Fruit fly (Drosophila melanogaster): ENCODE results near the gene CG9312.

Gene CG9312

DNA sequence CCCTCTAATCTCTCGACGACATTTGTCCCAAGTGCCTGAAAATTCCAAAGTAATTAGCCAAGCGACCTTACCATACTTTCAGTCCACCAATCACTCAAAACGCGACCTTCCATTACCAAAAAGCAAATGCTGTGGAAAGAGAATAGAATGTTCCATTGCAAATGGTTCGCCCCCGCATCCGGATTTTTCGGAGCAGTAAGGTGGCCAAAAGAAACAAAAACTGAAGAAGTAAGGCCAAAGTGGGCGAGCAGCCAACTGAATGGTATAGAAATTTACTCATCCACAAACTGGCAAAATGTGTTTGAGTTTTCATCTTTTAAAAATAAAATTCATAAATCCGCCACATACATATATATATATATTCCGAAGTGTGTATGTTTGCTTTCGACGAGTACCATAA is 7.8 kb downstream of the CG9312 start:
- no peak for TF ChIP-seq noc (tag; optimal IDR thresholded peaks at IDR 0.05)

dm6 chr3R:13779241-13779683 is 13.7 kb downstream of the CG9312 start, which contains the start of the genes CG42375 and CG9288:
CG42375 (plus strand) TSS chr3R:13779624.
CG9288 (plus strand) TSS chr3R:13779624.
- TF ChIP-seq noc (tag; optimal IDR thresholded peaks at IDR 0.05) = no peak

dm6 chr3R:13780769-13781168 is 15.2 kb downstream of the CG9312 start, which contains the start of gene CG9286:
CG9286 (plus strand) TSS chr3R:13780964.
- TF ChIP-seq noc (tag; optimal IDR thresholded peaks at IDR 0.05) = no peak

DNA sequence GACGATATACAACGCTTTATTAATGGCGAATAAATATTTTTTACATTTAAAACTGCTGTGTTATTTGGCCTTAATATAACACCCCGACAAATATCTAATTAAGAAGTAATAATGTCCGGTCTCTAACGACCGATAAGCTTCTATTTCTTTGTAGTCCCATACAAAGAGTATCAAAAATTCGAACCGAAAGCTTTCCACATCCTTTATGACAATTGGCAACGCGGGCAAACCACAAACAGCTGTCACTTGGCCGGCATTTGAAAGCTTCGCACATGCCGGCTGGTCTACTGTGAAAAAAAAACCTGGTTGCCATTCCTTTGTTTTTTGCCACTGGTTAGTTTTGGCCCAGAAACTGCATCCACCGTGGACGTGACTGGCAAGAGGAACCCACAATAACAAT is 16.5 kb downstream of the CG9312 start, which contains the start of gene Dip-B:
Dip-B (plus strand) TSS at position 254 of the 400 bp plus-strand sequence.
- no peak for TF ChIP-seq noc (tag; optimal IDR thresholded peaks at IDR 0.05)

DNA sequence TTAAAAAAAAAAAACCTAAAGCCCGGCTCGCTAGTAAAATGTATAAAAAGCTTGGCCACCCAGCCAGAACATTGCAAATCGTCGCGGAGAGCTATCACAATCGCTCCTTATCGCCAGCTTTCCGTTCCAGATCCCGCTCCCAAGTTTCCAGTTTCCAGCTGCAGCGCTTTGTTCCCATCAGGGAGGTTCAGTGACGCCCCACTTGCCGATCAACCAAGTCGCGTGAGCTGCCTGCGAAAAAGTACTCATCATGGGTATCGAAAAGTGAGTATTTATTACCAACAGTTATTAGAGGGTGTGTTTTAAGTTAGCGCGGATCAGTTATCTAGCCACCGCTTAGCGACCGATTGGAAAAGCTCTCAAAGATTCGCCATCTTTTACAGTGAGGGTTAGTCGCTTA is 17.0 kb downstream of the CG9312 start:
- TF ChIP-seq noc (tag; optimal IDR thresholded peaks at IDR 0.05) = no peak

- no peak for TF ChIP-seq noc (tag; optimal IDR thresholded peaks at IDR 0.05)
These were observed 17.8 kb downstream of the CG9312 start for dm6 chr3R:13783397-13783796.

- no peak for TF ChIP-seq noc (tag; optimal IDR thresholded peaks at IDR 0.05)
These were observed 20.3 kb downstream of the CG9312 start for dm6 chr3R:13785895-13786294.

dm6 chr3R:13788224-13788623 is 22.7 kb downstream of the CG9312 start:
- TF ChIP-seq noc (tag; optimal IDR thresholded peaks at IDR 0.05) = no peak

- no peak for TF ChIP-seq noc (tag; optimal IDR thresholded peaks at IDR 0.05)
These were observed 23.1 kb downstream of the CG9312 start for dm6 chr3R:13788672-13789071.

dm6 chr3R:13789617-13790277 is 24.2 kb downstream of the CG9312 start:
- no peak for TF ChIP-seq noc (tag; optimal IDR thresholded peaks at IDR 0.05)

DNA sequence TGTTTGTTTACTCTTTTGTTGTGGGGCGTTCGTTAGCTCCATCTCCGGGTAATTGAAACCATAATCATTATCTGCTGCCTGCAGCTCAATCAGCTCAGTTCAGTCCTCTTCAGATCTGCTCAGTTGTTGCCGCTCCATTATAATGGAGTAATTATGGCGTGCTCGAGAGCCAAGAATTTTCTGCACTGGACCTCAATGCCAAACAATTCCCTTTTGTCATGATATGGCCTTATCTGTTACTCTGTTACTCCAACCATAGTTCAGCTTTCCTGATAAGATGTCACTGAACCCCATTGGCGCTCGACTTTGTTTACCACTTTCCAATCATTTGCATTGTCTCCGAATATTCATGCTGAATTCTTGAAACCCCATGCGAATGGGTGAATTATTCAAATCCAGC is 25.3 kb downstream of the CG9312 start:
- TF ChIP-seq noc (tag; optimal IDR thresholded peaks at IDR 0.05) = no peak

DNA sequence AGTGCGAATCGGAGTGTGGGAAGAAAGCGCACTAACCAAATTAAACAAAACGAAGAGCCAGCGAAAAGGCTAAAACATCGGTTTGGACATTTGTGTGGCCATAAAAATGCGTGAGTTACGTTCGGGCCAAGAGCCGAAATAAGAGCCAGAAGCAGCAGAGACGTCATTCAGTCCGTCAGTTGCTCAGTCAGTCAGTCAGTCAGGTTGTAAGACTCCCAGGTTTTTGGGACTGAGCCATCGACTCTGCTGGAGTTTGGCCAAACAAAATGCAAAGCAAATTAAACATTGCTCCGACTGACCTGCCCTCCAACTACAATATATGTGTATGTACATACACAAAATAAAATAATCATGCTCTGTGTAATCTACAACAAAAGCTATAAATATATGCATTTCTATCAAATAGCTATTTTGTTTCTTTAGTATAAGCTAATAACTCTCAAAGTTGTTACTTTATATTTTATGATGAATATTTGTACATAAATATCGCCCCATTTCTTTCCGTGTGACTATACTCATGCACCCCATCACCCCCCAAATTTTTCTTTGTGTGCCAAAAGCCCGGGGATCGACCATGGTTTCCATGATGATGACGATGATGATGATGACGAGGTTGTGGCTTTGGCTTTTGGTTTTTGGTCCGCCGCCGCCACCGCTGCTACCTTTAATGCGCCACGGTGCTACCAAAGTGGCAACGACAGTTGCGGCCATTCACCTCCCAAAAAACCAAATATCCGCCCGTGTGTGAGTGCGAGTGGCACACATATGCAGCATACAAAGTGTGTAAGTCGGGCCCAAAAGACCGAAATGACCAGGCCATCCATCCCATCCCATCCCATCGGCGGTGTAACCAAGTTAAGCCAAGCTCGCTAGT is 27.8 kb downstream of the CG9312 start:
- no peak for TF ChIP-seq noc (tag; optimal IDR thresholded peaks at IDR 0.05)

DNA sequence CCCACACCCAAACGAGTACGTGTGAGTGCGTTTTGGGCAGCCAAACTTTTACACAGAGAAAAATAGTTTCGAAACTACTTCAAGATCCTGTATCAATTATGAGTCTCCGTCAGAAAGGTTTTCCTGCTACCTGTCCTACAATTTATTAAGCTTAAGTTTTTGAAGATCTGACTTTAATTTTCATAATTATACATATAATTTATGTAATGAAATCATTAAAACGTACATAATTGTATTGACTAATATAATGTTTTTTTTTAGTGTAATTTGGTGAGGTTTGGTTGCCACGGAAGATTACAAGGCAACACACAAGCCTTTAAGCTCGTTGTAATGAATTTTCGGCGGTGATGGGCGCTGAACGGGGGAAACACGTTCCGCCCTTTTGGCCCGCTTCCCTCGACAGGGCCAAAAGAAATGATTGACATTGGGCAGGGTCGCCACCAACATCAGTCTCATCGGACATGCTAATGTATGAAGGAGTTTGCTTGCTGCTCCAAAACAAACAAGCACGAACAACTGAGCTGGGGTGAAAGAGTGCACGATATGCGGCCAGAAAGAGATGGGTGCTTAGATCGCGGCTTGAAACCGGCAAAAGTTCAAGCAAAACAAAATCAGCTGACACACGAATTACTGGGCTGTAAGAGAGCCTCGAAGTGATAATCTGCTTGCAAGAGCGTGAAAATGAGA is 28.6 kb downstream of the CG9312 start:
- no peak for TF ChIP-seq noc (tag; optimal IDR thresholded peaks at IDR 0.05)

DNA sequence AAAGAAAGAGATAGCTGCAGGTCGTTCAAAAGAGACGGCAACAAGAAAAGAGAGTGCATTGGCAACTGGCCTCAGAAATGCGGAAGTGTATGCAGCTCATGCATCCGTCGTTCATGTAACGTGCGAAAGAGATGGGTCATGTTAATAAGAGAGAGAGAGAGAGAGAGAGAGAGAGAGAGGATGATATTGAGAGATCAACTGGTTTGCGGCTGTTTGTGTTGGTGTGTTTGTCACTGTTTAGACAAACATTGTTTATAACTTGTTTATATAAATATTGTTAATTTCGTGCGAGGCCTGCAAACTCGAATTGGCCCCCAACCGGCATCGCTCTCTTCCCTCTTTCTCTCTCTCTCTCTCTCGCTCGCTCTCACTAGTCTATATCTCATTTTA is 29.1 kb downstream of the CG9312 start:
- no peak for TF ChIP-seq noc (tag; optimal IDR thresholded peaks at IDR 0.05)

DNA sequence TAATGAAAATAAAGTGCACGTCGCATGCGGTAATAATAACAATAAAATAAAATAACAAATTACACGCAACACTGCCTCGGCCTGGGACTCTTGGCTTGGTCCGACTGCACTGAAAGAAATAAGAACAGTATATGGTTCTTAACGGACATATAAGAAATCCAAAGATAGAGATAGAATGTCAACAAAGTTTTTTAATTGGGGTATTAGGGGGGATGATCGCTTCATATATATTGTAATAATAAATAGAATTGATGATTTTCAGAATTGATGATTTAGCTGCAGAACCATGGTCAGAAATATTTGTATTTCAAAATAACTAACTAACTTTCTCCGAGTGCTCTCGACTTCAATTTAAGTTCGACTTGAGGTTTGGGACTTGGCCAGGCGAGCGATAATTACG is 30.5 kb downstream of the CG9312 start:
- no peak for TF ChIP-seq noc (tag; optimal IDR thresholded peaks at IDR 0.05)

- TF ChIP-seq noc (tag; optimal IDR thresholded peaks at IDR 0.05) = no peak
These were observed 31.2 kb downstream of the CG9312 start for dm6 chr3R:13796607-13797246.
